Worm (Caenorhabditis elegans) whole organism, early embryonic: ENCODE measurements around the gene kreg-1.

ENCODE experiments used
- B0310.2 ChIP-seq: sonication (generic microtip); optimal IDR thresholded peaks from 2 replicates; lab custom pipeline; 2016; ENCODE audit warnings: mild to moderate bottlenecking, missing genetic modification characterization, missing compliant biosample characterization
- F13C5.2 ChIP-seq: sonication (generic microtip); optimal IDR thresholded peaks from 2 replicates; lab custom pipeline; 2017; ENCODE audit warnings: mild to moderate bottlenecking, missing genetic modification characterization, inconsistent platforms, missing compliant biosample characterization
- aly-1 ChIP-seq: sonication (generic microtip); optimal IDR thresholded peaks from 2 replicates; lab custom pipeline; 2016; ENCODE audit warnings: missing genetic modification characterization, missing compliant biosample characterization
- ama-1 ChIP-seq: fragments of 150-350 bp; optimal IDR thresholded peaks from 2 replicates; lab custom pipeline; 2014
- ceh-13 ChIP-seq: fragments of 200-800 bp; sonication (Bioruptor generic); optimal IDR thresholded peaks from 2 replicates; lab custom pipeline; 2018; ENCODE audit warnings: mild to moderate bottlenecking, missing genetic modification characterization, missing compliant biosample characterization
- ceh-36 ChIP-seq: sonication (generic microtip); optimal IDR thresholded peaks from 2 replicates; lab custom pipeline; 2016; ENCODE audit warnings: missing genetic modification characterization, inconsistent platforms, missing compliant biosample characterization
- ets-7 ChIP-seq: sonication (generic microtip); optimal IDR thresholded peaks from 2 replicates; lab custom pipeline; 2016; ENCODE audit warnings: missing genotype, missing genetic modification characterization, missing compliant biosample characterization
- flt-1 ChIP-seq: fragments of 200-800 bp; sonication (Bioruptor generic); IDR thresholded peaks from 2 replicates; pipeline ENCODE4 v1.3.6; 2022; ENCODE audit warnings: missing genetic modification characterization, missing compliant biosample characterization
- hmbx-1 ChIP-seq: sonication (generic microtip); optimal IDR thresholded peaks from 2 replicates; lab custom pipeline; 2016; ENCODE audit warnings: mild to moderate bottlenecking, missing genetic modification characterization, missing compliant biosample characterization
- hmg-4 ChIP-seq: fragments of 200-800 bp; sonication (Bioruptor generic); optimal IDR thresholded peaks from 2 replicates; lab custom pipeline; 2018; ENCODE audit warnings: mild to moderate bottlenecking, missing genetic modification characterization, missing compliant biosample characterization
- hnd-1 ChIP-seq: sonication (generic microtip); optimal IDR thresholded peaks from 2 replicates; lab custom pipeline; 2016; ENCODE audit warnings: missing genetic modification characterization, missing compliant biosample characterization
- pes-1 ChIP-seq: fragments of 200-800 bp; sonication (Bioruptor generic); IDR thresholded peaks from 2 replicates; pipeline ENCODE4 v1.3.6; 2022; ENCODE audit warnings: missing genetic modification reagents, missing genetic modification characterization, missing compliant biosample characterization
- scrt-1 ChIP-seq: fragments of 200-800 bp; sonication (Bioruptor generic); IDR thresholded peaks from 2 replicates; pipeline ENCODE4 v1.3.6; 2022; ENCODE audit warnings: missing genetic modification characterization, missing compliant biosample characterization
- sea-1 ChIP-seq: fragments of 200-800 bp; sonication (Bioruptor generic); conservative IDR thresholded peaks from 2 replicates; pipeline ENCODE4 v1.3.6; 2022; ENCODE audit warnings: missing genetic modification characterization, missing compliant biosample characterization
- tbx-11 ChIP-seq: fragments of 200-800 bp; sonication (Bioruptor generic); IDR thresholded peaks from 2 replicates; pipeline ENCODE4 v1.3.6; 2022; ENCODE audit warnings: missing genetic modification characterization, missing compliant biosample characterization
- tbx-37 ChIP-seq: fragments of 200-800 bp; sonication (Bioruptor generic); conservative IDR thresholded peaks from 2 replicates; pipeline ENCODE4 v1.3.6; 2022; ENCODE audit warnings: missing genetic modification reagents, missing genetic modification characterization, missing compliant biosample characterization
- tra-4 ChIP-seq: sonication (generic microtip); optimal IDR thresholded peaks from 2 replicates; lab custom pipeline; 2017; ENCODE audit warnings: missing genetic modification characterization, missing compliant biosample characterization

The kreg-1 gene

DNA sequence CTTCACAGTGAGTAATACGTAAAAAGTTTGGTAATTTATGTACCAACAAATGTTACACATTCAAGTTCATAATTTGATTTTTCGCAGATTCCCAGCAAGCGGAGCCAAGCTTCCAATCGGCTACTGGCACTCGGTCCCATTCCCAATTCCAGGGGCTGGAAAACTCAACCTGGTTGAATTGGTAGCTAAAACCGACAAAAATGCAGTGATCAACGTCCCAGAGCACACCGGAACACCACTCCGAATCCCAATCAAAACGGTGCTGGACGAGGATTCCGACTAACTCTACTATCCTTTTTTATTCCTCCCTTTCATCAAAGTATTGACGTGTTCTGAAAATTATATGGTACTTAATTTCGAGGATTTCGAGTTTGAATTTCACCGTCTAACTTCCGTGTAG is 32.2 kb upstream of the kreg-1 start:
- TF ChIP-seq tbx-11 (GFP tag; lab: Robert Waterston, UW) (no peak), hmbx-1 (tag; lab: Kevin White, UChicago) (no peak), aly-1 (tag; lab: Kevin White, UChicago) (no peak), pes-1 (GFP tag; lab: Robert Waterston, UW) (no peak), tbx-37 (GFP tag; lab: Robert Waterston, UW) (no peak), tra-4 (tag; lab: Kevin White, UChicago) (no peak), scrt-1 (GFP tag; lab: Robert Waterston, UW) (no peak), F13C5.2 (no peak), hnd-1 (no peak), ceh-36 (no peak), B0310.2 (tag; lab: Kevin White, UChicago) (no peak), ama-1 (lab: Kevin White, UChicago) (no peak), sea-1 (GFP tag; lab: Robert Waterston, UW) (no peak)

- no peak for TF ChIP-seq ceh-36
- TF ChIP-seq F13C5.2: no peak
- no peak for TF ChIP-seq ets-7 (tag; lab: Kevin White, UChicago)
- no peak for TF ChIP-seq sea-1 (GFP tag; lab: Robert Waterston, UW)
- TF ChIP-seq ama-1 (lab: Kevin White, UChicago): no peak
- no peak for TF ChIP-seq hmg-4 (GFP tag; lab: Kevin White, UChicago)
- no peak for TF ChIP-seq B0310.2 (tag; lab: Kevin White, UChicago)
- no peak for TF ChIP-seq scrt-1 (GFP tag; lab: Robert Waterston, UW)
- no peak for TF ChIP-seq hnd-1
- no peak for TF ChIP-seq aly-1 (tag; lab: Kevin White, UChicago)
- no peak for TF ChIP-seq ceh-13
- TF ChIP-seq flt-1: no peak
- no peak for TF ChIP-seq tbx-11 (GFP tag; lab: Robert Waterston, UW)
- no peak for TF ChIP-seq tra-4 (tag; lab: Kevin White, UChicago)
Measured at ce11 chrX:8677873-8678272, 31.7 kb upstream of the kreg-1 start.

ce11 chrX:8681600-8681999 is 28.0 kb upstream of the kreg-1 start, which contains the start of gene K09E2.1:
TSS of gene K09E2.1 (plus strand) at chrX:8681900.
- TF ChIP-seq aly-1 (tag; lab: Kevin White, UChicago): no peak
- TF ChIP-seq flt-1: no peak
- TF ChIP-seq ama-1 (lab: Kevin White, UChicago): no peak
- TF ChIP-seq pes-1 (GFP tag; lab: Robert Waterston, UW): no peak
- no peak for TF ChIP-seq hmbx-1 (tag; lab: Kevin White, UChicago)
- no peak for TF ChIP-seq sea-1 (GFP tag; lab: Robert Waterston, UW)
- no peak for TF ChIP-seq hmg-4 (GFP tag; lab: Kevin White, UChicago)
- no peak for TF ChIP-seq B0310.2 (tag; lab: Kevin White, UChicago)
- TF ChIP-seq ets-7 (tag; lab: Kevin White, UChicago): no peak
- TF ChIP-seq tbx-37 (GFP tag; lab: Robert Waterston, UW): no peak
- no peak for TF ChIP-seq tbx-11 (GFP tag; lab: Robert Waterston, UW)
- no peak for TF ChIP-seq scrt-1 (GFP tag; lab: Robert Waterston, UW)
- TF ChIP-seq F13C5.2: no peak
- no peak for TF ChIP-seq tra-4 (tag; lab: Kevin White, UChicago)
- no peak for TF ChIP-seq ceh-13
- TF ChIP-seq ceh-36: no peak
- TF ChIP-seq hnd-1: no peak

ce11 chrX:8697517-8697916 is 12.0 kb upstream of the kreg-1 start, which contains the start of gene frpr-8:
TSS of gene frpr-8 (plus strand) at chrX:8697817.
- TF ChIP-seq ceh-36 (no peak), hnd-1 (no peak), sea-1 (GFP tag; lab: Robert Waterston, UW) (no peak), flt-1 (no peak), scrt-1 (GFP tag; lab: Robert Waterston, UW) (no peak), ets-7 (tag; lab: Kevin White, UChicago) (no peak)

DNA sequence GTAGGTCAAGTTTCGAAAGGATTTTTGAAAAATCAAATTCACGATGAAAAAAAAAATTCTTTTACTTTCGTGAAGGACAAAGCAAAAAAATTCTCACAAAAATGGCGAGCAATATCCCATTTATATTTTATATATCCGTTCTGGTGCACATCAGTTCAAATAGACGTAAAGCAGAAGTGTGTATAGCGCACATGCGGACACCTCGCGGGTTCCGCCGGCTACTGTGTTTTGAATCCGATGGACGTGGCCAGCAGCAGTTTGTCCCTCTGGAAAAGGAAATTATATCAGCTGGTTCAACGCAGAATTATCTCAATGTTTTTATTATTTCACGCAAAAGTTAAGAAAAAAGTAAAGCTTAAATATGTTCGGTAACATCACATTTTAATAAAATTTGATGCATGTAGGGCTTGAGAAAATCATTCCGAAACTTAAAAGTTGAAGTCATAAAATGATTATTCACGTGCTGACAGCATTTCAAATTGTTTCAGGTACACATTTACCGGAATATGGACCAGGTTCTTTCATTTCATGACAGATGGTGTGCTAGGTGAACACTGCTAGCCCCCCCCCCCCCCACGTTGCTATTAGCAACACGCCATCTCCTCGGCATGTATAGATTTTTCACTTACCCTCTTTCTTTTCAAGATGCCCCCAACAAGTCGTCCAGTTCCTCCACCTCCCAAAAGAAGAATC is 5.8 kb upstream of the kreg-1 start, which contains the start of gene jbts-14:
jbts-14 (plus strand) TSS at position 643 of the 693 bp plus-strand sequence.
- no peak for TF ChIP-seq hmg-4 (GFP tag; lab: Kevin White, UChicago)
- TF ChIP-seq ets-7 (tag; lab: Kevin White, UChicago): no peak
- no peak for TF ChIP-seq ama-1 (lab: Kevin White, UChicago)
- TF ChIP-seq tbx-37 (GFP tag; lab: Robert Waterston, UW): no peak
- TF ChIP-seq F13C5.2: no peak
- TF ChIP-seq tra-4 (tag; lab: Kevin White, UChicago): no peak
- no peak for TF ChIP-seq tbx-11 (GFP tag; lab: Robert Waterston, UW)
- no peak for TF ChIP-seq hnd-1
- no peak for TF ChIP-seq sea-1 (GFP tag; lab: Robert Waterston, UW)
- TF ChIP-seq hmbx-1 (tag; lab: Kevin White, UChicago): no peak
- TF ChIP-seq pes-1 (GFP tag; lab: Robert Waterston, UW): no peak
- no peak for TF ChIP-seq flt-1
- no peak for TF ChIP-seq ceh-13
- no peak for TF ChIP-seq ceh-36
- TF ChIP-seq aly-1 (tag; lab: Kevin White, UChicago): no peak

DNA sequence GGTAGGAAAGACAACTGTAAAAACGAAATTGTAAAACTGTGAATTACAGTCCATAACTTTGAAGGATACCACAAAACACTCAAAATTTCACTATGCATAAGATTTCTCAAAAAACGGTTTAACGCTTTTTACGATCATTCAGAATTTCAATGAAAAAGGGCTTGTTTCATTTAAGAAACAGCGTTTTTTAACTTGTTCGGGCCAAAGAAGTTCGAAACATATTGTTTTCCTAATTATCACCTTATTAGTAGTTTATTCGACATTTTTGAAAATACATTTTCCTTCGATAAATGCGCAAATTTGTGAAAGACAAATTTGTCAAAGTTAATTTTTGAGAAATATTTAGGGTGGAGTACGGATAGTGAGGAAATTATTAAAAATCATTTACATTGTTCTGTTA is 4.7 kb upstream of the kreg-1 start:
- TF ChIP-seq pes-1 (GFP tag; lab: Robert Waterston, UW) (no peak), F13C5.2 (no peak), aly-1 (tag; lab: Kevin White, UChicago) (no peak)

DNA sequence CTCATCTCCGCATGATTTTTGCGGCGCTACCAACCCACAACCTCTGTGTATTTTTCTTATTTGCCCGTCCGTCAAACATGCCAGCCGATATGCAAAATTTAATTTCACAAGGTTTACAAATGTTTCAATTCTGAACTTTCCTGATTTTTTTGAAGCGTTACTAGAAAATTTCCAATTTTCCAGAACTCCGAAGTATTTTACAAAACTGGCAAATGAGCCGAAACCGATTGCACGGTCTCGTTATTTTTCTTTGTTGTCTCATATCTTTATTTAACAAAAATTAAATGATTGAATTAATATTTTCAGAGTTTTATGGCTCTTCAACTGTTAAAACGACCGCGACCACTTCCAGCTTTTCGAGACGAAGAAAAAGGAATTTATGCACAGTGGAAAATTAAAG is 1.5 kb upstream of the kreg-1 start, which contains the start of gene F53A9.3:
F53A9.3 (plus strand) TSS at position 301 of the 400 bp plus-strand sequence.
- no peak for TF ChIP-seq scrt-1 (GFP tag; lab: Robert Waterston, UW)
- TF ChIP-seq pes-1 (GFP tag; lab: Robert Waterston, UW): no peak
- no peak for TF ChIP-seq ceh-36
- TF ChIP-seq tbx-37 (GFP tag; lab: Robert Waterston, UW): no peak
